Worm (Caenorhabditis elegans) whole organism, L3 larva: ENCODE measurements around the gene D1086.19.

Source experiments
- ceh-82 ChIP-seq: fragments of 150-350 bp; optimal IDR thresholded peaks from 2 replicates; lab custom pipeline; 2014; ENCODE audit warnings: missing biosample characterization, missing genetic modification characterization
- elt-3 ChIP-seq, 3 experiments: fragments of 150-350 bp in 1 of 3; sonication (generic microtip) in 2 of 3; optimal IDR thresholded peaks; 2 replicates in 2 of 3; 4 replicates in 1 of 3; lab custom pipeline; 2014 to 2017; ENCODE audit warnings: missing biosample characterization in 3 of 3, missing genetic modification characterization in 3 of 3
- skn-1 ChIP-seq: fragments of 150-350 bp; optimal IDR thresholded peaks from 2 replicates; lab custom pipeline; 2014; ENCODE audit warnings: missing biosample characterization, missing genetic modification characterization
- ztf-11 ChIP-seq: fragments of 150-350 bp; optimal IDR thresholded peaks from 2 replicates; lab custom pipeline; 2014; ENCODE audit warnings: missing biosample characterization, missing genetic modification characterization

ce11 chrV:14107511-14107910 lies 19.4 kb downstream of the D1086.19 start, which contains the start of gene H39E23.3:
- TF ChIP-seq skn-1 (no peak), ztf-11 (tag; lab: Kevin White, UChicago) (no peak), ceh-82 (tag; lab: Kevin White, UChicago) (no peak), elt-3 (tag; optimal IDR thresholded peaks at IDR 0.05; lab: Kevin White, UChicago) (no peak)
